Fruit fly (Drosophila melanogaster) Kc167 (cell line): ENCODE data around the gene bru3.

Experiments used
- Sin3A ChIP-seq: fragments of >200 bp; optimal IDR thresholded peaks from 2 replicates; lab custom pipeline; 2018; ENCODE audit warnings: missing external identifiers
- h ChIP-seq: fragments of >200 bp; optimal IDR thresholded peaks from 3 replicates; lab custom pipeline; 2018; ENCODE audit warnings: missing external identifiers
- psq ChIP-seq: fragments of >200 bp; optimal IDR thresholded peaks from 2 replicates; lab custom pipeline; 2017; ENCODE audit warnings: missing external identifiers

- TF ChIP-seq h (lab: Kevin White, UChicago) (no peak), Sin3A (lab: Kevin White, UChicago) (no peak), psq (no peak)
These were observed 323.5 kb downstream of the bru3 start for dm6 chr3L:13479609-13480240.
